Fruit fly (Drosophila melanogaster) whole organism, embryonic: Measurements from ENCODE around the gene CG42299.
A peak's percentile ranks its signal among the peaks of the same experiment; 100 is the strongest.

ENCODE experiments used
- Bdp1 ChIP-seq: fragments of 200-800 bp; sonication (Bioruptor generic); optimal IDR thresholded peaks from 3 replicates; lab custom pipeline; 2016; ENCODE audit warnings: missing biosample characterization, missing genetic modification characterization
- Bteb2 ChIP-seq: fragments of 200-800 bp; sonication (Bioruptor generic); optimal IDR thresholded peaks from 2 replicates; lab custom pipeline; 2016; ENCODE audit warnings: missing biosample characterization, missing genetic modification characterization
- CG10274 ChIP-seq: fragments of 200-800 bp; sonication (Bioruptor generic); optimal IDR thresholded peaks from 3 replicates; lab custom pipeline; 2017; ENCODE audit warnings: missing biosample characterization, mild to moderate bottlenecking, missing genetic modification characterization
- CG10321 ChIP-seq: fragments of 200-800 bp; sonication (Bioruptor generic); IDR thresholded peaks from 2 replicates; pipeline ENCODE4 v1.3.6; 2022; ENCODE audit warnings: missing biosample characterization, missing genetic modification characterization
- CG12155 ChIP-seq: fragments of 200-800 bp; sonication (Bioruptor generic); optimal IDR thresholded peaks from 3 replicates; lab custom pipeline; 2016; ENCODE audit warnings: missing biosample characterization, missing genetic modification characterization
- CG12299 ChIP-seq: fragments of 200-800 bp; sonication (Bioruptor generic); optimal IDR thresholded peaks from 2 replicates; lab custom pipeline; 2018; ENCODE audit warnings: missing biosample characterization, mild to moderate bottlenecking, missing genetic modification characterization
- CG12659 ChIP-seq: fragments of 200-800 bp; sonication (Bioruptor generic); optimal IDR thresholded peaks from 3 replicates; lab custom pipeline; 2017; ENCODE audit warnings: mild to moderate bottlenecking, missing biosample characterization, missing genetic modification reagents, missing genetic modification characterization
- CG14050 ChIP-seq: fragments of 200-800 bp; sonication (Bioruptor generic); IDR thresholded peaks from 3 replicates; pipeline ENCODE4 v1.3.6; 2022; ENCODE audit warnings: missing biosample characterization, missing genetic modification characterization
- CG17328 ChIP-seq: fragments of 200-800 bp; sonication (Bioruptor generic); IDR thresholded peaks from 2 replicates; pipeline ENCODE4 v1.3.6; 2022; ENCODE audit warnings: missing biosample characterization, missing genetic modification characterization
- CG17802 ChIP-seq: fragments of 200-800 bp; sonication (Bioruptor generic); optimal IDR thresholded peaks from 2 replicates; lab custom pipeline; 2018; ENCODE audit warnings: missing biosample characterization, mild to moderate bottlenecking, missing genetic modification characterization, moderate library complexity
- CG2129 ChIP-seq: fragments of 200-800 bp; sonication (Bioruptor generic); IDR thresholded peaks from 2 replicates; pipeline ENCODE4 v1.3.6; 2022; ENCODE audit warnings: missing biosample characterization, missing genetic modification characterization; ENCODE audit not compliant: partially characterized antibody
- CG30020 ChIP-seq: fragments of 200-800 bp; optimal IDR thresholded peaks from 2 replicates; lab custom pipeline; 2019; ENCODE audit warnings: missing biosample characterization, mild to moderate bottlenecking, missing genetic modification characterization, moderate library complexity
- CG3163 ChIP-seq: fragments of 200-800 bp; sonication (Bioruptor generic); optimal IDR thresholded peaks from 3 replicates; lab custom pipeline; 2016; ENCODE audit warnings: missing biosample characterization, missing genetic modification characterization
- CG42726 ChIP-seq: fragments of 200-800 bp; sonication (Bioruptor generic); IDR thresholded peaks from 2 replicates; pipeline ENCODE4 v1.3.6; 2022; ENCODE audit warnings: missing biosample characterization, missing genetic modification characterization; ENCODE audit not compliant: partially characterized antibody
- CG5245 ChIP-seq: fragments of 200-800 bp; sonication (Bioruptor generic); optimal IDR thresholded peaks from 3 replicates; lab custom pipeline; 2016; ENCODE audit warnings: missing biosample characterization, missing genetic modification characterization
- CG6791 ChIP-seq: fragments of 200-800 bp; sonication (Bioruptor generic); IDR thresholded peaks from 3 replicates; pipeline ENCODE4 v1.3.6; 2022; ENCODE audit warnings: missing biosample characterization, missing genetic modification characterization; ENCODE audit not compliant: partially characterized antibody
- CG9215 ChIP-seq: fragments of 200-800 bp; sonication (Bioruptor generic); IDR thresholded peaks from 2 replicates; pipeline ENCODE4 v1.3.6; 2022; ENCODE audit warnings: missing biosample characterization, missing genetic modification characterization
- CG9797 ChIP-seq: fragments of 200-800 bp; sonication (Bioruptor generic); optimal IDR thresholded peaks from 3 replicates; lab custom pipeline; 2018; ENCODE audit warnings: missing biosample characterization, mild to moderate bottlenecking, missing genetic modification characterization
- CG9817 ChIP-seq: fragments of 200-800 bp; sonication (Bioruptor generic); optimal IDR thresholded peaks from 2 replicates; lab custom pipeline; 2018; ENCODE audit warnings: missing biosample characterization, mild to moderate bottlenecking, missing genetic modification characterization, moderate library complexity
- CrebB ChIP-seq: fragments of 200-800 bp; sonication (Bioruptor generic); optimal IDR thresholded peaks from 3 replicates; lab custom pipeline; 2018; ENCODE audit warnings: missing biosample characterization, mild to moderate bottlenecking, missing genetic modification characterization
- D ChIP-seq, 2 experiments: fragments of 200-800 bp in 1 of 2; fragments of >200 bp in 1 of 2; sonication (Bioruptor generic) in 1 of 2; optimal IDR thresholded peaks; 2 replicates in 1 of 2; 3 replicates in 1 of 2; lab custom pipeline; 2017; ENCODE audit warnings: mild to moderate bottlenecking in 1 of 2, missing biosample characterization in 1 of 2, missing genetic modification characterization in 1 of 2, missing genetic modification reagents in 1 of 2
- E2f2 ChIP-seq: fragments of 200-800 bp; sonication (Bioruptor generic); IDR thresholded peaks from 2 replicates; pipeline ENCODE4 v1.3.6; 2022; ENCODE audit warnings: missing biosample characterization, missing genetic modification characterization
- Gsc ChIP-seq: fragments of 200-800 bp; sonication (Bioruptor generic); IDR thresholded peaks from 2 replicates; pipeline ENCODE4 v1.3.6; 2022; ENCODE audit warnings: missing biosample characterization, missing genetic modification characterization
- Hey ChIP-seq: fragments of 200-800 bp; sonication (Bioruptor generic); optimal IDR thresholded peaks from 3 replicates; lab custom pipeline; 2018; ENCODE audit warnings: missing biosample characterization, mild to moderate bottlenecking, missing genetic modification characterization
- Hr51 ChIP-seq, 2 experiments: fragments of 200-800 bp; sonication (Bioruptor generic); optimal IDR thresholded peaks; 2 replicates in 1 of 2; 3 replicates in 1 of 2; lab custom pipeline; 2016 to 2018; ENCODE audit warnings: missing biosample characterization in 2 of 2, missing genetic modification characterization in 2 of 2, mild to moderate bottlenecking in 1 of 2, moderate library complexity in 1 of 2
- Myb ChIP-seq: fragments of 200-800 bp; sonication (Bioruptor generic); optimal IDR thresholded peaks from 2 replicates; lab custom pipeline; 2016; ENCODE audit warnings: missing biosample characterization, missing genetic modification characterization
- Poxn ChIP-seq: fragments of 200-800 bp; sonication (Bioruptor generic); IDR thresholded peaks from 2 replicates; pipeline ENCODE4 v1.3.6; 2022; ENCODE audit warnings: missing biosample characterization, missing genetic modification characterization
- Scr ChIP-seq: fragments of 200-800 bp; sonication (Bioruptor generic); IDR thresholded peaks from 2 replicates; pipeline ENCODE4 v1.3.6; 2022; ENCODE audit warnings: missing biosample characterization, missing genetic modification characterization; ENCODE audit not compliant: partially characterized antibody
- Trl ChIP-seq, 3 experiments: fragments of >200 bp in 2 of 3; fragments of 200-800 bp in 1 of 3; sonication (Bioruptor generic) in 1 of 3; optimal IDR thresholded peaks; 2 replicates in 1 of 3; 3 replicates in 2 of 3; lab custom pipeline; 2016 to 2017; ENCODE audit warnings: missing biosample characterization in 1 of 3, missing genetic modification characterization in 1 of 3
- Xbp1 ChIP-seq: fragments of 200-800 bp; sonication (Bioruptor generic); optimal IDR thresholded peaks from 3 replicates; lab custom pipeline; 2016; ENCODE audit warnings: missing biosample characterization, mild to moderate bottlenecking, missing genetic modification characterization
- abd-A ChIP-seq: fragments of 200-800 bp; sonication (Bioruptor generic); optimal IDR thresholded peaks from 3 replicates; lab custom pipeline; 2019; ENCODE audit warnings: missing biosample characterization, mild to moderate bottlenecking, missing genetic modification characterization, moderate library complexity
- ase ChIP-seq: fragments of 200-800 bp; sonication (Bioruptor generic); IDR thresholded peaks from 3 replicates; pipeline ENCODE4 v1.3.6; 2022; ENCODE audit warnings: missing biosample characterization, missing genetic modification characterization
- cad ChIP-seq: fragments of >200 bp; optimal IDR thresholded peaks from 2 replicates; lab custom pipeline; 2017; ENCODE audit warnings: missing biosample characterization, missing genetic modification characterization
- cas ChIP-seq: fragments of 200-800 bp; sonication (Bioruptor generic); IDR thresholded peaks from 2 replicates; pipeline ENCODE4 v1.3.6; 2022; ENCODE audit warnings: missing biosample characterization, missing genetic modification characterization
- caup ChIP-seq: fragments of 200-800 bp; sonication (Bioruptor generic); optimal IDR thresholded peaks from 3 replicates; lab custom pipeline; 2017; ENCODE audit warnings: missing biosample characterization, mild to moderate bottlenecking, missing genetic modification characterization, moderate library complexity; ENCODE audit not compliant: severe bottlenecking
- cwo ChIP-seq: fragments of 200-800 bp; sonication (Bioruptor generic); optimal IDR thresholded peaks from 3 replicates; lab custom pipeline; 2017; ENCODE audit warnings: missing biosample characterization, missing genetic modification characterization, mild to moderate bottlenecking, moderate library complexity, missing genetic modification reagents
- ems ChIP-seq: fragments of 200-800 bp; sonication (Bioruptor generic); optimal IDR thresholded peaks from 3 replicates; lab custom pipeline; 2016; ENCODE audit warnings: missing biosample characterization, missing genetic modification characterization
- en ChIP-seq: fragments of 200-800 bp; sonication (Bioruptor generic); optimal IDR thresholded peaks from 2 replicates; lab custom pipeline; 2016; ENCODE audit warnings: missing biosample characterization, missing genetic modification characterization
- eve ChIP-seq, 2 experiments: fragments of >200 bp; optimal IDR thresholded peaks; 2 replicates each; lab custom pipeline; 2017; ENCODE audit warnings: missing biosample characterization in 2 of 2, missing genetic modification characterization in 2 of 2
- gce ChIP-seq: fragments of 200-800 bp; sonication (Bioruptor generic); IDR thresholded peaks from 3 replicates; pipeline ENCODE4 v1.3.6; 2022; ENCODE audit warnings: missing biosample characterization, missing genetic modification characterization
- org-1 ChIP-seq: fragments of 200-800 bp; sonication (Bioruptor generic); optimal IDR thresholded peaks from 2 replicates; lab custom pipeline; 2017; ENCODE audit warnings: missing biosample characterization, missing genetic modification characterization
- p53 ChIP-seq: fragments of 200-800 bp; sonication (Bioruptor generic); optimal IDR thresholded peaks from 2 replicates; lab custom pipeline; 2016; ENCODE audit warnings: missing biosample characterization, missing genetic modification characterization
- pan ChIP-seq, 4 experiments: fragments of >200 bp in 3 of 4; fragments of 200-800 bp in 1 of 4; sonication (Bioruptor generic) in 1 of 4; optimal IDR thresholded peaks in 3 of 4; IDR thresholded peaks in 1 of 4; 2 replicates each; pipeline versions ENCODE4 v1.3.6 to Lab custom; 2017 to 2022; ENCODE audit warnings: missing biosample characterization in 2 of 4, missing genetic modification characterization in 2 of 4, mixed read lengths in 1 of 4
- pnt ChIP-seq: fragments of 200-800 bp; sonication (Bioruptor generic); optimal IDR thresholded peaks from 3 replicates; lab custom pipeline; 2016; ENCODE audit warnings: missing biosample characterization, missing genetic modification characterization
- row ChIP-seq: fragments of 200-800 bp; sonication (Bioruptor generic); IDR thresholded peaks from 3 replicates; pipeline ENCODE4 v1.3.6; 2022; ENCODE audit warnings: missing biosample characterization, missing genetic modification characterization
- ttk ChIP-seq: fragments of 200-800 bp; sonication (Bioruptor generic); IDR thresholded peaks from 2 replicates; pipeline ENCODE4 v2.1.2; 2022; ENCODE audit warnings: missing biosample characterization, missing genetic modification characterization
- wek ChIP-seq: fragments of 200-800 bp; sonication (Bioruptor generic); optimal IDR thresholded peaks from 3 replicates; lab custom pipeline; 2018; ENCODE audit warnings: missing biosample characterization, mild to moderate bottlenecking, missing genetic modification characterization, moderate library complexity
- zen2 ChIP-seq: fragments of 200-800 bp; sonication (Bioruptor generic); IDR thresholded peaks from 3 replicates; pipeline ENCODE4 v1.3.6; 2022; ENCODE audit warnings: missing biosample characterization, missing genetic modification characterization; ENCODE audit not compliant: partially characterized antibody

CG42299 gene

DNA sequence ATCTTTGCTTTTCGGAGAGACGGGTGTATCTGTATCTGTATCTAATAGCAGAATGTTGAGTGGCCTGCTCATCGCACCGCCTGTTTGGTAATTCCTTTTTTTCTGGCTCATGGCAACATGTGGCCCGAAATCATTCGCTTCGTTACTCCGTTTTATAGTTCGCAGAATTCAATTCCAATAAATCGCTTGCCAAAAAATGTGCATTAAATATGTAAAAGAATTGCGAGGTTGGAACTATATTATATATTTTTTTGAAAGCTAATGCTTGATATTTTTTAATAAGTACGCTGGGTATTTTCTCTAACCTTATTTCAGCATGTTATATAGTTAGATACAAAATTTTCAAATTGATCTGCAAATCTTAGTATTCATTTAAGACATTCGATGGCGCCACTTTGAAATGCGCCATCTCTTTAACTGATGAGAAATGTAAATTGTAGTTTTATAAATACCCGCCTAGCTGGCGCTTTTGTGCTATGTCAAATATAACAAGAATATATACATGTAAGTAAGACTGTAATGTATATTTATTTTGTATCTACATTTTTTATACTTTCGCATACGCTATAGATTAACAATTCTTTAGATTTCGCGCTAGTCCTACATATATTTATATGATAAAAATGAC lies 18.9 kb upstream of the CG42299 start (continued):
- peak; percentile 50; the same call in 1 of the 2 replicates for TF ChIP-seq CG17328 (GFP tag; lab: Robert Waterston, UW)
- no peak for TF ChIP-seq row (GFP tag; lab: Robert Waterston, UW)
- no peak for TF ChIP-seq Gsc (GFP tag; lab: Robert Waterston, UW)
- TF ChIP-seq CG9797 (GFP tag; lab: Kevin White, UChicago) = no peak
- no peak for TF ChIP-seq CG12155 (GFP tag; lab: Kevin White, UChicago)
- no peak for TF ChIP-seq gce (GFP tag; lab: Robert Waterston, UW)
- no peak for TF ChIP-seq Hr51 (GFP tag; optimal IDR thresholded peaks at IDR 0.05; lab: Kevin White, UChicago)
- peak; percentile 49 for TF ChIP-seq CG9817 (tag; lab: Kevin White, UChicago)
- TF ChIP-seq cwo (GFP tag; lab: Kevin White, UChicago) = no peak
- TF ChIP-seq CG42726 = peak; percentile 66
- TF ChIP-seq D (optimal IDR thresholded peaks at IDR 0.05; lab: Kevin White, UChicago) = no peak
- no peak for TF ChIP-seq D (GFP tag; optimal IDR thresholded peaks at IDR 0.05; lab: Kevin White, UChicago)
- no peak for TF ChIP-seq CG17802 (tag; lab: Kevin White, UChicago)
- TF ChIP-seq en (GFP tag; lab: Kevin White, UChicago) = no peak
- no peak; the same call in 1 of the 2 replicates for TF ChIP-seq Scr (GFP tag; lab: Robert Waterston, UW)
- TF ChIP-seq CG10321 (GFP tag; lab: Robert Waterston, UW) = no peak
- no peak for TF ChIP-seq pan (optimal IDR thresholded peaks at IDR 0.05; lab: Kevin White, UChicago)
- TF ChIP-seq pan (GFP tag; optimal IDR thresholded peaks at IDR 0.05 in 1 of 2, IDR thresholded peaks at IDR 0.05 in 1 of 2) = peak in 1 of 2 experiments; percentile 71
- no peak for TF ChIP-seq org-1 (GFP tag; lab: Kevin White, UChicago)
- TF ChIP-seq Poxn (GFP tag; lab: Robert Waterston, UW) = no peak
- no peak for TF ChIP-seq CG3163 (GFP tag; lab: Kevin White, UChicago)
- TF ChIP-seq Xbp1 = peak; percentile 65
- TF ChIP-seq Bdp1 (GFP tag; lab: Kevin White, UChicago) = no peak
- no peak for TF ChIP-seq cas (GFP tag; lab: Robert Waterston, UW)
- TF ChIP-seq CG14050 (GFP tag; lab: Robert Waterston, UW) = no peak
- TF ChIP-seq CG9215 (GFP tag; lab: Robert Waterston, UW) = peak; percentile 51; the same call in 1 of the 2 replicates
- TF ChIP-seq p53 (GFP tag; lab: Kevin White, UChicago) = no peak
- no peak for TF ChIP-seq Hey
- no peak for TF ChIP-seq CG2129 (GFP tag; lab: Robert Waterston, UW)
- TF ChIP-seq pnt (GFP tag; lab: Kevin White, UChicago) = no peak
- TF ChIP-seq Myb (GFP tag; lab: Kevin White, UChicago) = no peak
- TF ChIP-seq CG10274 = no peak
- no peak for TF ChIP-seq zen2 (GFP tag; lab: Robert Waterston, UW)
- TF ChIP-seq E2f2 (GFP tag; lab: Robert Waterston, UW) = peak; percentile 69
- TF ChIP-seq ems (GFP tag; lab: Kevin White, UChicago) = no peak
- TF ChIP-seq abd-A (tag; lab: Kevin White, UChicago) = no peak
- TF ChIP-seq Trl (optimal IDR thresholded peaks at IDR 0.05; lab: Kevin White, UChicago) = peak in 1 of 2 experiments; percentile 24
- TF ChIP-seq Trl (GFP tag; optimal IDR thresholded peaks at IDR 0.05; lab: Kevin White, UChicago) = no peak
- no peak for TF ChIP-seq Bteb2 (GFP tag; lab: Kevin White, UChicago)
- peak; percentile 28; the same call in 1 of the 2 replicates for TF ChIP-seq ttk
- TF ChIP-seq cad (GFP tag; lab: Kevin White, UChicago) = no peak
- TF ChIP-seq CrebB (tag; lab: Kevin White, UChicago) = no peak
- peak; percentile 47; the same call in 1 of the 3 replicates for TF ChIP-seq ase (GFP tag; lab: Robert Waterston, UW)
- no peak for TF ChIP-seq eve (GFP tag; optimal IDR thresholded peaks at IDR 0.05; lab: Kevin White, UChicago)
- TF ChIP-seq CG6791 = peak; percentile 33; the same call in 1 of the 3 replicates
- no peak for TF ChIP-seq CG30020
- TF ChIP-seq caup (GFP tag; lab: Kevin White, UChicago) = no peak
- no peak for TF ChIP-seq CG12299 (tag; lab: Kevin White, UChicago)
- TF ChIP-seq wek = no peak
- no peak for TF ChIP-seq CG5245 (GFP tag; lab: Kevin White, UChicago)
- no peak for TF ChIP-seq CG12659 (GFP tag; lab: Kevin White, UChicago)
